Worm (Caenorhabditis elegans) whole organism, L3 larva: ENCODE data around the gene C05D11.1.

ENCODE experiments used
- aly-2 ChIP-seq: fragments of 150-350 bp; optimal IDR thresholded peaks from 2 replicates; lab custom pipeline; 2014; ENCODE audit warnings: missing biosample characterization, missing genetic modification characterization
- ceh-9 ChIP-seq: sonication (generic microtip); optimal IDR thresholded peaks from 2 replicates; lab custom pipeline; 2018; ENCODE audit warnings: missing biosample characterization, missing genetic modification characterization
- lin-39 ChIP-seq: fragments of 150-350 bp; optimal IDR thresholded peaks from 2 replicates; lab custom pipeline; 2018; ENCODE audit warnings: missing biosample characterization, missing genetic modification reagents, missing genetic modification characterization
- mml-1 ChIP-seq: fragments of 150-350 bp; sonication (generic microtip); optimal IDR thresholded peaks from 3 replicates; lab custom pipeline; 2014; ENCODE audit warnings: missing biosample characterization, missing genetic modification characterization
- nhr-76 ChIP-seq: fragments of 150-350 bp; sonication (generic microtip); optimal IDR thresholded peaks from 5 replicates; lab custom pipeline; 2014; ENCODE audit warnings: missing biosample characterization, missing genetic modification characterization
- nhr-77 ChIP-seq: fragments of 150-350 bp; optimal IDR thresholded peaks from 2 replicates; lab custom pipeline; 2014; ENCODE audit warnings: missing biosample characterization, missing genetic modification characterization
- snpc-4 ChIP-seq: fragments of 150-350 bp; optimal IDR thresholded peaks from 2 replicates; lab custom pipeline; 2014; ENCODE audit warnings: missing biosample characterization, missing genetic modification characterization
- unc-39 ChIP-seq: sonication (generic microtip); optimal IDR thresholded peaks from 4 replicates; lab custom pipeline; 2017; ENCODE audit warnings: missing biosample characterization, missing genetic modification characterization

DNA sequence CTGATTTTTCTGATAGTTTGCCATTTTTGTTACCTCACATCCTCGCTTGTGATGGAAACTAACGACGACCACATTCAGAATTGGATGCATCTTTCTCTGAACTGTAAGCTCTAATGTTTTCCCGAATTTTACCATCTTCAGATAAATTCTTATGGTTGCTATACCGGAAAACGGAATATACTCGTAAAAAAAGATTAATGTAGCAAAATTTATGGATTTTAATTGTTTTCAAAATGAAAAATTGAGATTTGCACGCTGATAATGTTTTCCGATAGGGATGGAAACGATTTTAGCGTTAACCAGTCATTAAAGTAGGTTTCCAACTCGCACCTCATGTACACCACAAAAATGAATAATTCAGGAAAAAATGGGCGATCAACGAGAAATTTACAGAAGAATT, 14.2 kb downstream of the C05D11.1 start, which contains the start of gene T26A5.6:
- no peak for TF ChIP-seq snpc-4
- TF ChIP-seq nhr-76 (tag; lab: Kevin White, UChicago): no peak
- no peak for TF ChIP-seq mml-1 (tag; lab: Kevin White, UChicago)
- no peak for TF ChIP-seq nhr-77
- no peak for TF ChIP-seq lin-39
- TF ChIP-seq ceh-9 (tag; lab: Kevin White, UChicago): no peak
- TF ChIP-seq aly-2 (tag; lab: Kevin White, UChicago): no peak
- TF ChIP-seq unc-39 (tag; lab: Kevin White, UChicago): no peak
